Worm (Caenorhabditis elegans): ENCODE results near the gene old-2.
"Not testable (repeated sequence)": the region's sequence is repeated elsewhere in the genome, so short reads cannot be mapped to it uniquely, and the experiment has no call there.

old-2 gene

DNA sequence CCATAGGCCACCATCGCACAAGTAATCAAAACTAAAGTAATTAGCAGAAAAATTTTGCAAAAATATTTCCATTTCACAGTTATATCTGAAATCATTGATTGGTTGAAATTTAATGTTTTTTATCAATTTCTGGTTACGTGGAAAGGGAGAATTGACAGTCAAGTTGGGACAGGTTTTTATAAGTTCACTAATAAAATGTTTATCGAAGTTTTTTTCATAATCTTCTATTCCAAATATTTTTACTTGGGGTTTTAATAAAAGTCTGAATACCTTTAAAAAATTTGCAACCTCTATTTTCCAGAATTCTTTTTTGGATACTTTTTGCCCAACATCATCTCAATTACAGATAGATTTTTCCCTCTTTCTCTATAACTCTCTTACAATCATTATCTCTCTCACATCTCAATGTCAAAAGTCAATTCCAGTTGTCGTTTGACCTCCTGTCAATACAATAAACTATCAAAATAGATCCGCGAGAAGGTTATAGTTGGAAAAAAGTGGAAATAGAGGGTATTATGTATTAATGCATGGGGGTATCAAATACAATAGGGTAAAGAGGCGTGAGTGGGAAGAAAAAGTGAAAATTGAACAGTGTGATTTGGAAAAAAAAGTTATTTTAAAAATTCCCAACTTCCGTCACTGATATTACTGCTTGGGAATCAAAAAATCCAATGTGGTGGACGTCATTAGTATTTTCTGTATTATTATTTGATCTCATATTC, 25.3 kb upstream of the old-2 start, which contains the start of the genes chil-2 and ctsa-3.2:
Gene chil-2, minus strand, starts transcription at position 101 of the 722 bp plus-strand sequence.
Gene ctsa-3.2, plus strand, starts transcription at position 672 of the 722 bp plus-strand sequence.
- no peak for TF ChIP-seq ztf-11 (tag; optimal IDR thresholded peaks at IDR 0.05)

DNA sequence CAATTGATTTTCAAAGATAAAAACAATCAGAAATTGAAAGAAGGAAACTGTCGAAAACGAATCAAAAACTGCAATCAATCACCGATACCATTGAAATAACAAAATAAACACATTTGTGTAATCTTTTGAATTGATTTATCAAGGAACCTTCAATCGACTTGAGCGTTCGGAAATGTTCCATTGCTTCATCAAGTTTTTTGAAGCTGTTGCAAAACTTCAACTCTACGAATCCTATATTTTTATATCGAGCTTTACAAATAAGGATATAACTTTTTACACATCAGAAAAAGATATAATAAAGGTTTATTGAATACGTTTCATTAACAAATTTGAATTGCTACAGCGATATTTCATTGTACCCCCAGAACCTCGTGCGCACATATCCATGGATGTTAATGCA, 23.6 kb upstream of the old-2 start, which contains the start of gene chil-8:
Gene chil-8, minus strand, starts transcription at position 101 of the 400 bp plus-strand sequence.
- no peak for TF ChIP-seq ceh-16 (tag; optimal IDR thresholded peaks at IDR 0.05)
- TF ChIP-seq nhr-76 (tag; optimal IDR thresholded peaks at IDR 0.05) = no peak
- TF ChIP-seq fos-1 (tag; optimal IDR thresholded peaks at IDR 0.05) = no peak
- no peak for TF ChIP-seq eor-1 (tag; optimal IDR thresholded peaks at IDR 0.05)
- TF ChIP-seq aly-2 (tag; optimal IDR thresholded peaks at IDR 0.05) = no peak
- TF ChIP-seq snpc-4 (tag; optimal IDR thresholded peaks at IDR 0.05) = no peak
- no peak for TF ChIP-seq mml-1 (tag; optimal IDR thresholded peaks at IDR 0.05)
- no peak for TF ChIP-seq ceh-9 (tag; optimal IDR thresholded peaks at IDR 0.05)
- no peak for TF ChIP-seq jun-1 (tag; optimal IDR thresholded peaks at IDR 0.05)
- no peak for TF ChIP-seq nhr-237 (tag; optimal IDR thresholded peaks at IDR 0.05)
- TF ChIP-seq sea-2 (GFP tag; optimal IDR thresholded peaks at IDR 0.05) = no peak
- no peak for TF ChIP-seq nhr-11 (tag; optimal IDR thresholded peaks at IDR 0.05)
- TF ChIP-seq R02D3.7 (tag; optimal IDR thresholded peaks at IDR 0.05) = no peak
- TF ChIP-seq egl-5 (tag; optimal IDR thresholded peaks at IDR 0.05) = no peak

DNA sequence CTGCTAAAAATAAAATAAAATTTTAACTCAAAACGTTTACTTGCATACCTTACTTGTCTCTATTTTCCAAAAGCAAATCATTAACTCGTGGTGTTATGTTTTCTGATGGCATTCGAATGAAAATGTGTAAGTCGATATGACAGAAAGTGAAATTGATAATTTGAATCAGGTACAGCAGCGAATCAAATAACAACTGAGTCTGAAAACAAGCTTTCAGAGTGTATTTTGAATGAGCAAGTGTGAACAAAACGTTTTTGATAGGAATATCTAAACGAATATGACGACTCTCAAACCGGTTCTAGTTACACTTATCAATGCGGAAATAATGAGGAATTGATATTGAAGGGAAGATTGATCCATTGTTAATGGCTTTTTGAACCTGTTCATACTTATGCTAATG, 21.7 kb upstream of the old-2 start, which contains the start of gene chil-7:
Gene chil-7, minus strand, starts transcription at position 112 of the 400 bp plus-strand sequence.
- TF ChIP-seq sea-2 (GFP tag; optimal IDR thresholded peaks at IDR 0.05) (no peak), hmg-11 (tag; optimal IDR thresholded peaks at IDR 0.05) (no peak), lin-15B (tag; optimal IDR thresholded peaks at IDR 0.05) (no peak), egl-27 (tag; optimal IDR thresholded peaks at IDR 0.05) (no peak), pha-4 (tag; optimal IDR thresholded peaks at IDR 0.05) (no peak), nhr-23 (tag; optimal IDR thresholded peaks at IDR 0.05) (no peak), elt-1 (tag; optimal IDR thresholded peaks at IDR 0.05) (no peak), lin-39 (tag; optimal IDR thresholded peaks at IDR 0.05) (no peak), tbx-2 (tag; optimal IDR thresholded peaks at IDR 0.05) (no peak), unc-62 (GFP tag; optimal IDR thresholded peaks at IDR 0.05) (no peak), aly-2 (tag; optimal IDR thresholded peaks at IDR 0.05) (no peak), elt-3 (tag; optimal IDR thresholded peaks at IDR 0.05) (no peak), R02D3.7 (tag; optimal IDR thresholded peaks at IDR 0.05) (no peak), nhr-76 (tag; optimal IDR thresholded peaks at IDR 0.05) (no peak), nhr-43 (tag; optimal IDR thresholded peaks at IDR 0.05; ENCODE audit: poor library complexity, severe bottlenecking) (no peak), ZK546.5 (tag; optimal IDR thresholded peaks at IDR 0.05) (no peak), nhr-28 (tag; optimal IDR thresholded peaks at IDR 0.05) (no peak)

DNA sequence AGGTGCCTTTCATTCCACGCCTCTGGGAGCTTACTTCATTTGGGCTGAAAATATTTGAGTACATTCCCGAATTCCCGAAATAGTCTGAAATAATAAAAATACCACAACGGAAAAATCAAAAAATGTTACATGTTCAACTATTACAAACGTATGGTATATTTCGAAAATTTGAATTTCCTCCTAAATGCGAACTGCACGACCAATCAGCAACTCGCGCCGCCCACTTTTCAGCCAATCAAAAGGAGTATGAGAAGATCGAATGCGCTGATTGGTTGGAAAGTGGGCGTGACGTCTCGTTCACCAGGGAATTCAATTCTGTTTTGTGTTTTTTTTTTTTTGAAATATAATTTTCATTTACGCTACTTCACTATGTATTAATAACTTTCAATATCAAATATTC, 19.3 kb upstream of the old-2 start, which contains the start of gene old-1:
Gene old-1, minus strand, starts transcription at position 50 of the 400 bp plus-strand sequence.
- TF ChIP-seq lin-15B (tag; optimal IDR thresholded peaks at IDR 0.05) = no peak
- TF ChIP-seq nfya-1 (tag; optimal IDR thresholded peaks at IDR 0.05; ENCODE audit: insufficient read depth) = peak; percentile 51

- no peak for TF ChIP-seq nhr-12 (tag; optimal IDR thresholded peaks at IDR 0.05)
- TF ChIP-seq pqm-1 (tag; optimal IDR thresholded peaks at IDR 0.05) = no peak
- TF ChIP-seq snpc-4 (tag; optimal IDR thresholded peaks at IDR 0.05) = no peak
- TF ChIP-seq nhr-23 (tag; optimal IDR thresholded peaks at IDR 0.05) = no peak
- no peak for TF ChIP-seq lin-39 (tag; optimal IDR thresholded peaks at IDR 0.05)
- TF ChIP-seq lin-15B (tag; optimal IDR thresholded peaks at IDR 0.05) = no peak
- no peak for TF ChIP-seq egl-5 (tag; optimal IDR thresholded peaks at IDR 0.05)
Measured at ce11 chrII:9868207-9868606, 18.8 kb upstream of the old-2 start.

ce11 chrII:9866378-9866777, 17.0 kb upstream of the old-2 start, which contains the start of gene chil-1:
Gene chil-1, minus strand, starts transcription at chrII:9866478.
- not testable (repeated sequence) for TF ChIP-seq nhr-76, mml-1, lin-39 (tag; optimal IDR thresholded peaks at IDR 0.05)

Data from whole organism, L3 larva.